Fruit fly (Drosophila melanogaster) Kc167 (cell line): ENCODE measurements around the gene nuf.

ENCODE experiments used
- Myc ChIP-seq: fragments of >200 bp; optimal IDR thresholded peaks from 2 replicates; lab custom pipeline; 2017; ENCODE audit warnings: missing external identifiers
- Sin3A ChIP-seq: fragments of >200 bp; optimal IDR thresholded peaks from 2 replicates; lab custom pipeline; 2018; ENCODE audit warnings: missing external identifiers
- h ChIP-seq: fragments of >200 bp; optimal IDR thresholded peaks from 3 replicates; lab custom pipeline; 2018; ENCODE audit warnings: missing external identifiers
- insv ChIP-seq: fragments of >200 bp; optimal IDR thresholded peaks from 3 replicates; lab custom pipeline; 2018; ENCODE audit warnings: missing external identifiers
- psq ChIP-seq: fragments of >200 bp; optimal IDR thresholded peaks from 2 replicates; lab custom pipeline; 2017; ENCODE audit warnings: missing external identifiers
- ttk ChIP-seq: sonication (Bioruptor generic); optimal IDR thresholded peaks from 2 replicates; lab custom pipeline; 2017; ENCODE audit warnings: missing external identifiers

Gene nuf

dm6 chr3L:14190625-14191475, at the start of gene nuf:
nuf (plus strand) TSS chr3L:14190870.
- TF ChIP-seq h (lab: Kevin White, UChicago) = no peak
- no peak for TF ChIP-seq Myc (lab: Kevin White, UChicago)
- TF ChIP-seq ttk (lab: Kevin White, UChicago) = no peak
- no peak for TF ChIP-seq Sin3A (lab: Kevin White, UChicago)
- no peak for TF ChIP-seq psq (lab: Kevin White, UChicago)
- TF ChIP-seq insv (lab: Kevin White, UChicago) = no peak

dm6 chr3L:14145666-14146314, 44.9 kb upstream of the nuf start:
- TF ChIP-seq h (lab: Kevin White, UChicago) (no peak), psq (lab: Kevin White, UChicago) (no peak), ttk (lab: Kevin White, UChicago) (no peak), insv (lab: Kevin White, UChicago) (no peak), Sin3A (lab: Kevin White, UChicago) (no peak), Myc (lab: Kevin White, UChicago) (no peak)

dm6 chr3L:14146386-14146785, 44.3 kb upstream of the nuf start:
- TF ChIP-seq h (lab: Kevin White, UChicago) (no peak), Myc (lab: Kevin White, UChicago) (no peak), ttk (lab: Kevin White, UChicago) (no peak), Sin3A (lab: Kevin White, UChicago) (no peak), insv (lab: Kevin White, UChicago) (no peak), psq (lab: Kevin White, UChicago) (no peak)

- no peak for TF ChIP-seq psq (lab: Kevin White, UChicago)
- no peak for TF ChIP-seq h (lab: Kevin White, UChicago)
- TF ChIP-seq Myc (lab: Kevin White, UChicago) = no peak
- no peak for TF ChIP-seq insv (lab: Kevin White, UChicago)
- TF ChIP-seq ttk (lab: Kevin White, UChicago) = no peak
- no peak for TF ChIP-seq Sin3A (lab: Kevin White, UChicago)
Measured at dm6 chr3L:14150141-14150556, 40.5 kb upstream of the nuf start.

- TF ChIP-seq Sin3A (lab: Kevin White, UChicago) (no peak), Myc (lab: Kevin White, UChicago) (no peak), ttk (lab: Kevin White, UChicago) (no peak), psq (lab: Kevin White, UChicago) (no peak)
Measured at dm6 chr3L:14151447-14151846, 39.2 kb upstream of the nuf start.

dm6 chr3L:14152608-14153007, 38.1 kb upstream of the nuf start:
- TF ChIP-seq h (lab: Kevin White, UChicago) (no peak), Myc (lab: Kevin White, UChicago) (no peak), insv (lab: Kevin White, UChicago) (no peak), Sin3A (lab: Kevin White, UChicago) (no peak), psq (lab: Kevin White, UChicago) (no peak), ttk (lab: Kevin White, UChicago) (no peak)

- TF ChIP-seq Sin3A (lab: Kevin White, UChicago) (no peak), insv (lab: Kevin White, UChicago) (no peak), psq (lab: Kevin White, UChicago) (no peak), ttk (lab: Kevin White, UChicago) (no peak), h (lab: Kevin White, UChicago) (no peak), Myc (lab: Kevin White, UChicago) (no peak)
Measured at dm6 chr3L:14153644-14154043, 37.0 kb upstream of the nuf start.

- TF ChIP-seq Sin3A (lab: Kevin White, UChicago) = no peak
Measured at dm6 chr3L:14154940-14155339, 35.7 kb upstream of the nuf start.

dm6 chr3L:14157919-14158541, 32.6 kb upstream of the nuf start:
- TF ChIP-seq h (lab: Kevin White, UChicago) = no peak
- TF ChIP-seq Sin3A (lab: Kevin White, UChicago) = no peak
- no peak for TF ChIP-seq insv (lab: Kevin White, UChicago)
- TF ChIP-seq Myc (lab: Kevin White, UChicago) = no peak
- no peak for TF ChIP-seq ttk (lab: Kevin White, UChicago)
- no peak for TF ChIP-seq psq (lab: Kevin White, UChicago)

- TF ChIP-seq h (lab: Kevin White, UChicago) = no peak
- TF ChIP-seq ttk (lab: Kevin White, UChicago) = no peak
- no peak for TF ChIP-seq psq (lab: Kevin White, UChicago)
- TF ChIP-seq Sin3A (lab: Kevin White, UChicago) = no peak
- no peak for TF ChIP-seq Myc (lab: Kevin White, UChicago)
- TF ChIP-seq insv (lab: Kevin White, UChicago) = no peak
Measured at dm6 chr3L:14160436-14160835, 30.2 kb upstream of the nuf start.

- TF ChIP-seq h (lab: Kevin White, UChicago) (no peak), insv (lab: Kevin White, UChicago) (no peak), Sin3A (lab: Kevin White, UChicago) (no peak), Myc (lab: Kevin White, UChicago) (no peak), psq (lab: Kevin White, UChicago) (no peak), ttk (lab: Kevin White, UChicago) (no peak)
Measured at dm6 chr3L:14161951-14162350, 28.7 kb upstream of the nuf start.
